Worm (Caenorhabditis elegans) whole organism, mixed stage, embryonic: ENCODE measurements around the gene clx-1.

Experiments used
- ceh-43 ChIP-seq: fragments of 200-800 bp; sonication (Bioruptor generic); optimal IDR thresholded peaks from 2 replicates; lab custom pipeline; 2018; ENCODE audit warnings: mild to moderate bottlenecking, missing genetic modification characterization, moderate library complexity, missing compliant biosample characterization
- elt-3 ChIP-seq: fragments of 150-350 bp; optimal IDR thresholded peaks from 2 replicates; lab custom pipeline; 2014; ENCODE audit warnings: missing biosample characterization, missing genetic modification characterization
- lin-13 ChIP-seq: fragments of 150-350 bp; optimal IDR thresholded peaks from 2 replicates; lab custom pipeline; 2014; ENCODE audit warnings: missing biosample characterization, missing genetic modification characterization
- nhr-28 ChIP-seq: fragments of 150-350 bp; optimal IDR thresholded peaks from 2 replicates; lab custom pipeline; 2014; ENCODE audit warnings: missing biosample characterization, missing genetic modification characterization
- snpc-4 ChIP-seq: fragments of 150-350 bp; optimal IDR thresholded peaks from 2 replicates; lab custom pipeline; 2014; ENCODE audit warnings: missing biosample characterization, missing genetic modification characterization
- unc-120 ChIP-seq: sonication (generic microtip); optimal IDR thresholded peaks from 2 replicates; lab custom pipeline; 2017; ENCODE audit warnings: missing genetic modification characterization, missing compliant biosample characterization; ENCODE audit not compliant: poor library complexity, severe bottlenecking
- unc-39 ChIP-seq: fragments of 150-350 bp; optimal IDR thresholded peaks from 2 replicates; lab custom pipeline; 2014; ENCODE audit warnings: missing biosample characterization, missing genetic modification characterization
- unc-62 ChIP-seq: fragments of 150-350 bp; optimal IDR thresholded peaks from 2 replicates; lab custom pipeline; 2014; ENCODE audit warnings: missing biosample characterization, missing genetic modification reagents, missing genetic modification characterization

DNA sequence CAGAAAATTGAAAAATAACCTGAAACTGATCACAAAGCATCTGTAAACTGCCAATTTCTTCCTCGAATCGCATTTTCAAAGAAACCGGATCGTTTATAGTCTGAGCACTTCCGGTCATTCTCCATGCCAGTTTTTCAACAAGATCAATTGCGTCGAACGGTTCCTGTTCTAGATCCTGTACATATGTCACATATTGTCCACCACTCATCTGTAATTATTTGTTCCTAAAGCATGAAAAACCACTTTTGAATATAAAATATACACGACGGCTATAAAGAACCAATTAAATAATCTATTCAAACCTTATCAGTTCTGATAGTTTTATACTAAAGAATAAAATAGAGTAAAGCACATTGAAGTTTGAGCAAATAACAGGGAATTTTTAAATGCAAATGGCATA lies 47.8 kb downstream of the clx-1 start, which contains the start of gene sec-10:
- TF ChIP-seq elt-3 (tag; lab: Kevin White, UChicago) (no peak), unc-39 (no peak), snpc-4 (tag; lab: Kevin White, UChicago) (no peak), nhr-28 (tag; lab: Kevin White, UChicago) (no peak), lin-13 (tag; lab: Kevin White, UChicago) (no peak), unc-120 (no peak), unc-62 (GFP tag; lab: Kevin White, UChicago) (no peak), ceh-43 (GFP tag; lab: Kevin White, UChicago) (no peak)
